Fruit fly (Drosophila melanogaster): ENCODE data around the gene CG12229.

Gene CG12229

dm6 chr3L:17425132-17425713 is 11.0 kb downstream of the CG12229 start, which contains the start of the genes Sec3 and COX7B (continued):
- TF ChIP-seq Hr78 (GFP tag; optimal IDR thresholded peaks at IDR 0.05) (no peak), lola (GFP tag; optimal IDR thresholded peaks at IDR 0.05) (peak in 1 of 3 experiments; percentile 64), Side (GFP tag; optimal IDR thresholded peaks at IDR 0.05) (peak; percentile 34), ken (GFP tag; IDR thresholded peaks at IDR 0.05) (no peak), Dek (tag; optimal IDR thresholded peaks at IDR 0.05) (peak; percentile 38), CG10431 (GFP tag; optimal IDR thresholded peaks at IDR 0.05) (no peak), rib (GFP tag; IDR thresholded peaks at IDR 0.05) (0 out of 2 replicates have a peak, but pooled peaks have one; percentile 22), MTF-1 (GFP tag; optimal IDR thresholded peaks at IDR 0.05; ENCODE audit: borderline replicate concordance) (no peak), az2 (GFP tag; optimal IDR thresholded peaks at IDR 0.05) (peak; percentile 71), CG3838 (GFP tag; optimal IDR thresholded peaks at IDR 0.05) (no peak), dpn (GFP tag; optimal IDR thresholded peaks at IDR 0.05) (peak; percentile 72 to 78), psq (GFP tag; optimal IDR thresholded peaks at IDR 0.05) (no peak), ERR (GFP tag; optimal IDR thresholded peaks at IDR 0.05) (peak; percentile 29), so (GFP tag; IDR thresholded peaks at IDR 0.05) (no peak), CG11398 (GFP tag; optimal IDR thresholded peaks at IDR 0.05) (no peak), CG2199 (GFP tag; IDR thresholded peaks at IDR 0.05) (no peak), CG4820 (GFP tag; optimal IDR thresholded peaks at IDR 0.05) (peak; percentile 55), Pdp1 (GFP tag; optimal IDR thresholded peaks at IDR 0.05) (peak; percentile 64 to 96), H2.0 (GFP tag; IDR thresholded peaks at IDR 0.05) (peak; percentile 55), Tbp (GFP tag; optimal IDR thresholded peaks at IDR 0.05) (no peak), CG6654 (GFP tag; optimal IDR thresholded peaks at IDR 0.05) (no peak), CG12391 (tag; optimal IDR thresholded peaks at IDR 0.05) (peak; percentile 80), cg (GFP tag; optimal IDR thresholded peaks at IDR 0.05) (no peak), Camta (GFP tag; optimal IDR thresholded peaks at IDR 0.05) (no peak), CG13424 (tag; optimal IDR thresholded peaks at IDR 0.05) (peak; percentile 81), Lpt (GFP tag; optimal IDR thresholded peaks at IDR 0.05) (no peak), CG30431 (GFP tag; optimal IDR thresholded peaks at IDR 0.05) (peak; percentile 4), HmgD (GFP tag; optimal IDR thresholded peaks at IDR 0.05) (peak; percentile 5), CG8924 (tag; optimal IDR thresholded peaks at IDR 0.05) (peak; percentile 69), CG34224 (GFP tag; IDR thresholded peaks at IDR 0.05; ENCODE audit: partially characterized antibody) (peak; percentile 93), gsb (GFP tag; IDR thresholded peaks at IDR 0.05) (no peak), Atf-2 (GFP tag; optimal IDR thresholded peaks at IDR 0.05) (no peak), HLH3B (GFP tag; IDR thresholded peaks at IDR 0.05) (peak; percentile 45; the same call in 1 of the 2 replicates), Nf-YC (tag; optimal IDR thresholded peaks at IDR 0.05) (peak; percentile 72), fd102C (GFP tag; optimal IDR thresholded peaks at IDR 0.05) (no peak), bbx (GFP tag; IDR thresholded peaks at IDR 0.05; ENCODE audit: partially characterized antibody) (peak; percentile 87), pum (GFP tag; optimal IDR thresholded peaks at IDR 0.05) (peak; percentile 58), CG12219 (GFP tag; optimal IDR thresholded peaks at IDR 0.05) (peak; percentile 8), Oaz (GFP tag; IDR thresholded peaks at IDR 0.05) (no peak), HLH4C (GFP tag; IDR thresholded peaks at IDR 0.05; ENCODE audit: partially characterized antibody) (peak; percentile 84), CG14710 (tag; optimal IDR thresholded peaks at IDR 0.05) (peak; percentile 85), twi (tag; optimal IDR thresholded peaks at IDR 0.05) (peak; percentile 68), CG11504 (tag; optimal IDR thresholded peaks at IDR 0.05) (no peak), CG8478 (optimal IDR thresholded peaks at IDR 0.05) (no peak), knrl (GFP tag; IDR thresholded peaks at IDR 0.05; ENCODE audit: partially characterized antibody) (peak; percentile 97), bigmax (GFP tag; optimal IDR thresholded peaks at IDR 0.05) (peak; percentile 20), Hr39 (optimal IDR thresholded peaks at IDR 0.05) (no peak), D19B (GFP tag; optimal IDR thresholded peaks at IDR 0.05) (peak; percentile 36), dimm (GFP tag; IDR thresholded peaks at IDR 0.05) (no peak), eve (GFP tag; optimal IDR thresholded peaks at IDR 0.05) (no peak), CG32767 (GFP tag; IDR thresholded peaks at IDR 0.05) (no peak)
